Fruit fly (Drosophila melanogaster) whole organism, embryonic: Measurements from ENCODE around the gene ebd1.

Source experiments
- CG10462 ChIP-seq: fragments of 200-800 bp; sonication (Bioruptor generic); optimal IDR thresholded peaks from 2 replicates; lab custom pipeline; 2016; ENCODE audit warnings: missing biosample characterization, missing genetic modification characterization
- CG10959 ChIP-seq: fragments of 200-800 bp; sonication (Bioruptor generic); IDR thresholded peaks from 2 replicates; pipeline ENCODE4 v1.3.6; 2022; ENCODE audit warnings: missing biosample characterization, missing genetic modification characterization
- CG11560 ChIP-seq: fragments of 200-800 bp; sonication (Bioruptor generic); IDR thresholded peaks from 3 replicates; pipeline ENCODE4 v1.3.6; 2022; ENCODE audit warnings: missing biosample characterization, missing genetic modification characterization
- CG12104 ChIP-seq: fragments of 200-800 bp; sonication (Bioruptor generic); optimal IDR thresholded peaks from 3 replicates; lab custom pipeline; 2016; ENCODE audit warnings: missing biosample characterization, missing genetic modification characterization
- CG12219 ChIP-seq: fragments of 200-800 bp; sonication (Bioruptor generic); optimal IDR thresholded peaks from 3 replicates; lab custom pipeline; 2018; ENCODE audit warnings: missing biosample characterization, mild to moderate bottlenecking, missing genetic modification characterization
- CG12659 ChIP-seq: fragments of 200-800 bp; sonication (Bioruptor generic); optimal IDR thresholded peaks from 3 replicates; lab custom pipeline; 2017; ENCODE audit warnings: mild to moderate bottlenecking, missing biosample characterization, missing genetic modification reagents, missing genetic modification characterization
- CG12744 ChIP-seq: fragments of 200-800 bp; sonication (Bioruptor generic); optimal IDR thresholded peaks from 2 replicates; lab custom pipeline; 2016; ENCODE audit warnings: missing biosample characterization, missing genetic modification characterization
- CG12942 ChIP-seq: fragments of 200-800 bp; sonication (Bioruptor generic); optimal IDR thresholded peaks from 3 replicates; lab custom pipeline; 2016; ENCODE audit warnings: missing biosample characterization, missing genetic modification characterization
- CG13424 ChIP-seq: fragments of 200-800 bp; sonication (Bioruptor generic); optimal IDR thresholded peaks from 2 replicates; lab custom pipeline; 2019; ENCODE audit warnings: missing biosample characterization, mild to moderate bottlenecking, missing genetic modification characterization, moderate library complexity
- CG15073 ChIP-seq: fragments of 200-800 bp; sonication (Bioruptor generic); optimal IDR thresholded peaks from 2 replicates; lab custom pipeline; 2016; ENCODE audit warnings: missing biosample characterization, missing genetic modification characterization
- CG17359 ChIP-seq: fragments of 200-800 bp; sonication (Bioruptor generic); optimal IDR thresholded peaks from 3 replicates; lab custom pipeline; 2018; ENCODE audit warnings: missing biosample characterization, mild to moderate bottlenecking, missing genetic modification characterization, moderate library complexity
- CG17802 ChIP-seq: fragments of 200-800 bp; sonication (Bioruptor generic); optimal IDR thresholded peaks from 2 replicates; lab custom pipeline; 2018; ENCODE audit warnings: missing biosample characterization, mild to moderate bottlenecking, missing genetic modification characterization, moderate library complexity
- CG30020 ChIP-seq: fragments of 200-800 bp; optimal IDR thresholded peaks from 2 replicates; lab custom pipeline; 2019; ENCODE audit warnings: missing biosample characterization, mild to moderate bottlenecking, missing genetic modification characterization, moderate library complexity
- CG31365 ChIP-seq: fragments of 200-800 bp; sonication (Bioruptor generic); optimal IDR thresholded peaks from 2 replicates; lab custom pipeline; 2018; ENCODE audit warnings: missing biosample characterization, mild to moderate bottlenecking, missing genetic modification characterization
- CG31441 ChIP-seq: fragments of 200-800 bp; sonication (Bioruptor generic); IDR thresholded peaks from 2 replicates; pipeline ENCODE4 v1.3.6; 2022; ENCODE audit warnings: missing biosample characterization, missing genetic modification characterization
- CG33557 ChIP-seq: fragments of 200-800 bp; sonication (Bioruptor generic); optimal IDR thresholded peaks from 2 replicates; lab custom pipeline; 2019; ENCODE audit warnings: missing biosample characterization, mild to moderate bottlenecking, missing genetic modification characterization, moderate library complexity
- CG4854 ChIP-seq: fragments of 200-800 bp; sonication (Bioruptor generic); optimal IDR thresholded peaks from 2 replicates; lab custom pipeline; 2016; ENCODE audit warnings: missing biosample characterization, missing genetic modification characterization, inconsistent platforms
- CG6765 ChIP-seq: fragments of 200-800 bp; sonication (Bioruptor generic); optimal IDR thresholded peaks from 3 replicates; lab custom pipeline; 2017; ENCODE audit warnings: missing biosample characterization, mild to moderate bottlenecking, missing genetic modification characterization
- CG8089 ChIP-seq: fragments of 200-800 bp; sonication (Bioruptor generic); optimal IDR thresholded peaks from 3 replicates; lab custom pipeline; 2016; ENCODE audit warnings: missing biosample characterization, missing genetic modification characterization
- CG8924 ChIP-seq: fragments of 200-800 bp; optimal IDR thresholded peaks from 3 replicates; lab custom pipeline; 2019; ENCODE audit warnings: missing biosample characterization, mild to moderate bottlenecking, missing genetic modification characterization, moderate library complexity
- D19B ChIP-seq: fragments of 200-800 bp; sonication (Bioruptor generic); optimal IDR thresholded peaks from 2 replicates; lab custom pipeline; 2017; ENCODE audit warnings: missing biosample characterization, mild to moderate bottlenecking, missing genetic modification characterization
- Dp ChIP-seq: fragments of 200-800 bp; sonication (Bioruptor generic); optimal IDR thresholded peaks from 2 replicates; lab custom pipeline; 2018; ENCODE audit warnings: missing biosample characterization, mild to moderate bottlenecking, missing genetic modification characterization, moderate library complexity
- E2f2 ChIP-seq: fragments of 200-800 bp; sonication (Bioruptor generic); IDR thresholded peaks from 2 replicates; pipeline ENCODE4 v1.3.6; 2022; ENCODE audit warnings: missing biosample characterization, missing genetic modification characterization
- Elba2 ChIP-seq: fragments of 200-800 bp; sonication (Bioruptor generic); optimal IDR thresholded peaks from 3 replicates; lab custom pipeline; 2016; ENCODE audit warnings: missing biosample characterization, missing genetic modification characterization
- H15 ChIP-seq: fragments of 200-800 bp; sonication (Bioruptor generic); IDR thresholded peaks from 3 replicates; pipeline ENCODE4 v1.3.6; 2022; ENCODE audit warnings: missing biosample characterization, missing genetic modification characterization
- Hmx ChIP-seq: fragments of 200-800 bp; sonication (Bioruptor generic); optimal IDR thresholded peaks from 2 replicates; lab custom pipeline; 2016; ENCODE audit warnings: missing biosample characterization, missing genetic modification characterization
- Max ChIP-seq: fragments of 200-800 bp; sonication (Bioruptor generic); optimal IDR thresholded peaks from 2 replicates; lab custom pipeline; 2016; ENCODE audit warnings: missing biosample characterization, mild to moderate bottlenecking, missing genetic modification characterization
- Meics ChIP-seq: fragments of 200-800 bp; sonication (Bioruptor generic); optimal IDR thresholded peaks from 2 replicates; lab custom pipeline; 2017; ENCODE audit warnings: missing biosample characterization, mild to moderate bottlenecking, missing genetic modification characterization
- NK7.1 ChIP-seq: fragments of 200-800 bp; sonication (Bioruptor generic); optimal IDR thresholded peaks from 3 replicates; lab custom pipeline; 2016; ENCODE audit warnings: missing biosample characterization, missing genetic modification characterization
- Rfx ChIP-seq: fragments of 200-800 bp; sonication (Bioruptor generic); IDR thresholded peaks from 2 replicates; pipeline ENCODE4 v1.3.6; 2022; ENCODE audit warnings: missing biosample characterization, missing genetic modification characterization
- Scr ChIP-seq: fragments of 200-800 bp; sonication (Bioruptor generic); IDR thresholded peaks from 2 replicates; pipeline ENCODE4 v1.3.6; 2022; ENCODE audit warnings: missing biosample characterization, missing genetic modification characterization; ENCODE audit not compliant: partially characterized antibody
- Side ChIP-seq: fragments of 200-800 bp; sonication (Bioruptor generic); optimal IDR thresholded peaks from 2 replicates; lab custom pipeline; 2016; ENCODE audit warnings: missing biosample characterization, missing genetic modification characterization
- Stat92E ChIP-seq, 3 experiments: fragments of >200 bp in 2 of 3; fragments of 200-800 bp in 1 of 3; sonication (Bioruptor generic) in 1 of 3; optimal IDR thresholded peaks; 2 replicates each; lab custom pipeline; 2017 to 2019; ENCODE audit warnings: missing biosample characterization in 3 of 3, missing genetic modification characterization in 3 of 3, mild to moderate bottlenecking in 1 of 3, moderate library complexity in 1 of 3
- ab ChIP-seq: fragments of 200-800 bp; sonication (Bioruptor generic); optimal IDR thresholded peaks from 2 replicates; lab custom pipeline; 2016; ENCODE audit warnings: missing biosample characterization, missing genetic modification characterization
- ato ChIP-seq: fragments of 200-800 bp; sonication (Bioruptor generic); IDR thresholded peaks from 2 replicates; pipeline ENCODE4 v1.3.6; 2022; ENCODE audit warnings: missing biosample characterization, missing genetic modification characterization; ENCODE audit not compliant: partially characterized antibody
- chm ChIP-seq: fragments of 200-800 bp; sonication (Bioruptor generic); IDR thresholded peaks from 2 replicates; pipeline ENCODE4 v1.3.6; 2022; ENCODE audit warnings: missing biosample characterization, missing genetic modification characterization
- dati ChIP-seq: fragments of 200-800 bp; sonication (Bioruptor generic); IDR thresholded peaks from 2 replicates; pipeline ENCODE4 v1.3.6; 2022; ENCODE audit warnings: missing biosample characterization, missing genetic modification characterization
- dimm ChIP-seq: fragments of 200-800 bp; sonication (Bioruptor generic); IDR thresholded peaks from 2 replicates; pipeline ENCODE4 v1.3.6; 2022; ENCODE audit warnings: missing biosample characterization, missing genetic modification characterization
- eve ChIP-seq, 2 experiments: fragments of >200 bp; optimal IDR thresholded peaks; 2 replicates each; lab custom pipeline; 2017; ENCODE audit warnings: missing biosample characterization in 2 of 2, missing genetic modification characterization in 2 of 2
- eyg ChIP-seq: fragments of 200-800 bp; sonication (Bioruptor generic); optimal IDR thresholded peaks from 3 replicates; lab custom pipeline; 2016; ENCODE audit warnings: missing biosample characterization, missing genetic modification characterization
- gem ChIP-seq: fragments of 200-800 bp; sonication (Bioruptor generic); optimal IDR thresholded peaks from 2 replicates; lab custom pipeline; 2019; ENCODE audit warnings: missing biosample characterization, mild to moderate bottlenecking, missing genetic modification characterization, moderate library complexity
- gfzf ChIP-seq: fragments of 200-800 bp; sonication (Bioruptor generic); optimal IDR thresholded peaks from 2 replicates; lab custom pipeline; 2016; ENCODE audit warnings: missing biosample characterization, mild to moderate bottlenecking, missing genetic modification characterization, moderate library complexity
- maf-S ChIP-seq: fragments of 200-800 bp; sonication (Bioruptor generic); optimal IDR thresholded peaks from 2 replicates; lab custom pipeline; 2016; ENCODE audit warnings: missing biosample characterization, missing genetic modification characterization
- nerfin-1 ChIP-seq: fragments of 200-800 bp; sonication (Bioruptor generic); optimal IDR thresholded peaks from 3 replicates; lab custom pipeline; 2019; ENCODE audit warnings: missing biosample characterization, mild to moderate bottlenecking, missing genetic modification characterization, moderate library complexity
- odd ChIP-seq: fragments of 200-800 bp; sonication (Bioruptor generic); optimal IDR thresholded peaks from 2 replicates; lab custom pipeline; 2017; ENCODE audit warnings: missing biosample characterization, mild to moderate bottlenecking, missing genetic modification characterization
- sqz ChIP-seq: fragments of 200-800 bp; sonication (Bioruptor generic); optimal IDR thresholded peaks from 3 replicates; lab custom pipeline; 2018; ENCODE audit warnings: missing biosample characterization, mild to moderate bottlenecking, missing genetic modification characterization
- sr ChIP-seq: fragments of 200-800 bp; sonication (Bioruptor generic); IDR thresholded peaks from 3 replicates; pipeline ENCODE4 v1.3.6; 2022; ENCODE audit warnings: missing biosample characterization, missing genetic modification characterization
- tio ChIP-seq: fragments of 200-800 bp; sonication (Bioruptor generic); optimal IDR thresholded peaks from 2 replicates; lab custom pipeline; 2017; ENCODE audit warnings: missing biosample characterization, missing genetic modification characterization, inconsistent platforms
- ttk ChIP-seq: fragments of 200-800 bp; sonication (Bioruptor generic); IDR thresholded peaks from 2 replicates; pipeline ENCODE4 v2.1.2; 2022; ENCODE audit warnings: missing biosample characterization, missing genetic modification characterization
- tx ChIP-seq: fragments of 200-800 bp; sonication (Bioruptor generic); optimal IDR thresholded peaks from 2 replicates; lab custom pipeline; 2016; ENCODE audit warnings: missing biosample characterization, missing genetic modification characterization
- unc-4 ChIP-seq: fragments of 200-800 bp; sonication (Bioruptor generic); IDR thresholded peaks from 2 replicates; pipeline ENCODE4 v1.3.6; 2022; ENCODE audit warnings: missing biosample characterization, missing genetic modification characterization; ENCODE audit not compliant: partially characterized antibody
- zfh2 ChIP-seq: fragments of 200-800 bp; sonication (Bioruptor generic); optimal IDR thresholded peaks from 2 replicates; lab custom pipeline; 2016; ENCODE audit warnings: missing biosample characterization, missing genetic modification characterization

ebd1 gene

DNA sequence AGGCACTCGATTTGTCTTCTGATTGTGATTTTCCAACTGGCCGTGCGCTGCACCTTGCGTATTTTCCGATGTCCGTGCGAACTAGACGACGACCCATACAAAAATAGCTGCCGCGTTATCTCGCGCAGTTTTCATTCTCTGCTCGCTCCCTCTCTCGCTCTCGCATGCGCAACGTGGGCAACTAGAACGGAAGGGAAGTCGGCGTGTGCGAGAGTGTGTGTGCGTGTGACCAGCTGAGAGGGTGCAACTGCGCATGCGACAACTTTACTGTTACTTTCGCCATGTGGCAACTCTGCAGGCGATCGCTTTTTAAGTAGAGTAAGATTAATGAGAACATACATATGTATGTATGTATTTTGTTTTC is at the start of gene ebd1 (continued):
- peak; percentile 7 for TF ChIP-seq CG12659
- TF ChIP-seq CG30020 = no peak
- no peak for TF ChIP-seq CG12744 (GFP tag; lab: Kevin White, UChicago)
- TF ChIP-seq CG17359 (tag; lab: Kevin White, UChicago) = no peak
- TF ChIP-seq CG12219 = no peak
- TF ChIP-seq CG33557 = no peak
- no peak for TF ChIP-seq Stat92E (GFP tag; optimal IDR thresholded peaks at IDR 0.05; lab: Kevin White, UChicago)
- 0 out of 3 replicates have a peak, but pooled peaks have one; percentile 3 for TF ChIP-seq sr
- no peak for TF ChIP-seq ab
- TF ChIP-seq eyg = no peak
- TF ChIP-seq chm (GFP tag; lab: Robert Waterston, UW) = no peak
- peak; percentile 50 for TF ChIP-seq nerfin-1 (tag; lab: Kevin White, UChicago)
- TF ChIP-seq CG17802 (tag; lab: Kevin White, UChicago) = no peak
- TF ChIP-seq dati = no peak
- no peak for TF ChIP-seq sqz (GFP tag; lab: Kevin White, UChicago)
- TF ChIP-seq tio = no peak
- TF ChIP-seq odd (GFP tag; lab: Kevin White, UChicago) = peak; percentile 47
- no peak for TF ChIP-seq Side (GFP tag; lab: Kevin White, UChicago)
- TF ChIP-seq CG12104 (GFP tag; lab: Kevin White, UChicago) = no peak
- no peak for TF ChIP-seq CG15073
- TF ChIP-seq E2f2 (GFP tag; lab: Robert Waterston, UW) = no peak
- TF ChIP-seq tx = no peak
- peak; percentile 19 for TF ChIP-seq Max (GFP tag; lab: Kevin White, UChicago)
- no peak for TF ChIP-seq ato (GFP tag; lab: Robert Waterston, UW)
- TF ChIP-seq CG13424 (tag; lab: Kevin White, UChicago) = no peak
- TF ChIP-seq D19B (GFP tag; lab: Kevin White, UChicago) = no peak
- TF ChIP-seq CG31365 = no peak
- TF ChIP-seq CG11560 (tag; lab: Robert Waterston, UW) = no peak
- TF ChIP-seq zfh2 (GFP tag; lab: Kevin White, UChicago) = no peak
- no peak for TF ChIP-seq Hmx (GFP tag; lab: Kevin White, UChicago)
- TF ChIP-seq CG8924 (tag; lab: Kevin White, UChicago) = peak; percentile 43
- TF ChIP-seq gfzf (GFP tag; lab: Kevin White, UChicago) = no peak
- TF ChIP-seq gem (tag; lab: Kevin White, UChicago) = no peak
- no peak for TF ChIP-seq CG8089 (GFP tag; lab: Kevin White, UChicago)
- peak; percentile 3 for TF ChIP-seq Dp (GFP tag; lab: Kevin White, UChicago)
- no peak for TF ChIP-seq Meics (GFP tag; lab: Kevin White, UChicago)
- TF ChIP-seq CG4854 (GFP tag; lab: Kevin White, UChicago) = no peak
- no peak for TF ChIP-seq Scr (GFP tag; lab: Robert Waterston, UW)
- TF ChIP-seq eve (GFP tag; optimal IDR thresholded peaks at IDR 0.05; lab: Kevin White, UChicago) = no peak
- no peak for TF ChIP-seq H15
- no peak for TF ChIP-seq CG12942 (GFP tag; lab: Kevin White, UChicago)
- no peak for TF ChIP-seq CG10462 (GFP tag; lab: Kevin White, UChicago)
- no peak for TF ChIP-seq maf-S (GFP tag; lab: Kevin White, UChicago)
- TF ChIP-seq CG10959 (GFP tag; lab: Robert Waterston, UW) = no peak
- peak; percentile 46; the same call in 1 of the 2 replicates for TF ChIP-seq ttk
- TF ChIP-seq NK7.1 (GFP tag; lab: Kevin White, UChicago) = no peak
- no peak for TF ChIP-seq Rfx
- no peak for TF ChIP-seq dimm (GFP tag; lab: Robert Waterston, UW)
- no peak; the same call in 1 of the 2 replicates for TF ChIP-seq CG31441 (GFP tag; lab: Robert Waterston, UW)
- TF ChIP-seq Elba2 (GFP tag; lab: Kevin White, UChicago) = peak; percentile 53
- no peak for TF ChIP-seq unc-4 (GFP tag; lab: Robert Waterston, UW)
- no peak for TF ChIP-seq CG6765 (GFP tag; lab: Kevin White, UChicago)
